Worm (Caenorhabditis elegans): ENCODE measurements around the gene srh-118.
A peak's percentile ranks its signal among the peaks of the same experiment; 100 is the strongest.

Gene srh-118

ce11 chrV:17527729-17528128 lies 31.8 kb upstream of the srh-118 start, which contains the start of gene srz-90:
TSS of gene srz-90 (plus strand) at chrV:17528029.
- no peak for TF ChIP-seq attf-3 (GFP tag; conservative IDR thresholded peaks at IDR 0.05)
- TF ChIP-seq F55B11.4 (tag; optimal IDR thresholded peaks at IDR 0.05; ENCODE audit: borderline replicate concordance, insufficient read depth): no peak
- no peak for TF ChIP-seq F33H1.4 (GFP tag; IDR thresholded peaks at IDR 0.05)
- TF ChIP-seq lir-1 (GFP tag; conservative IDR thresholded peaks at IDR 0.05): no peak
- TF ChIP-seq egl-18 (GFP tag; IDR thresholded peaks at IDR 0.05): no peak
- no peak for TF ChIP-seq ama-1 (optimal IDR thresholded peaks at IDR 0.05)
- no peak for TF ChIP-seq ama-1 (GFP tag; optimal IDR thresholded peaks at IDR 0.05)
- no peak for TF ChIP-seq ztf-18 (tag; optimal IDR thresholded peaks at IDR 0.05)
- no peak for TF ChIP-seq attf-6 (GFP tag; IDR thresholded peaks at IDR 0.05)
- TF ChIP-seq T26A5.8 (tag; optimal IDR thresholded peaks at IDR 0.05): no peak
- no peak for TF ChIP-seq Y56A3A.18 (GFP tag; IDR thresholded peaks at IDR 0.05)
- no peak for TF ChIP-seq Y53F4B.3 (GFP tag; IDR thresholded peaks at IDR 0.05)
- TF ChIP-seq cebp-2 (GFP tag; IDR thresholded peaks at IDR 0.05): no peak

ce11 chrV:17520735-17521134 lies 24.8 kb upstream of the srh-118 start, which contains the start of gene fbxa-136:
TSS of gene fbxa-136 (plus strand) at chrV:17521035.
- TF ChIP-seq Y95B8A.8 (GFP tag; IDR thresholded peaks at IDR 0.05) (no peak), let-607 (tag; optimal IDR thresholded peaks at IDR 0.05) (no peak), repo-1 (tag; optimal IDR thresholded peaks at IDR 0.05) (no peak), tbp1 (GFP tag; optimal IDR thresholded peaks at IDR 0.05) (no peak), lsl-1 (GFP tag; optimal IDR thresholded peaks at IDR 0.05) (no peak), Y67H2A.10 (GFP tag; conservative IDR thresholded peaks at IDR 0.05) (no peak), sptf-2 (GFP tag; optimal IDR thresholded peaks at IDR 0.05) (no peak), mcd-1 (GFP tag; IDR thresholded peaks at IDR 0.05) (no peak), lin-40 (tag; optimal IDR thresholded peaks at IDR 0.05) (no peak), ceh-91 (GFP tag; IDR thresholded peaks at IDR 0.05) (no peak), ceh-58 (GFP tag; IDR thresholded peaks at IDR 0.05) (no peak), attf-5 (GFP tag; optimal IDR thresholded peaks at IDR 0.05) (no peak), egl-18 (GFP tag; IDR thresholded peaks at IDR 0.05) (no peak), rpc-1 (optimal IDR thresholded peaks at IDR 0.05) (no peak), rpc-1 (tag; optimal IDR thresholded peaks at IDR 0.05) (no peak), B0261.1 (tag; optimal IDR thresholded peaks at IDR 0.05) (no peak)

DNA sequence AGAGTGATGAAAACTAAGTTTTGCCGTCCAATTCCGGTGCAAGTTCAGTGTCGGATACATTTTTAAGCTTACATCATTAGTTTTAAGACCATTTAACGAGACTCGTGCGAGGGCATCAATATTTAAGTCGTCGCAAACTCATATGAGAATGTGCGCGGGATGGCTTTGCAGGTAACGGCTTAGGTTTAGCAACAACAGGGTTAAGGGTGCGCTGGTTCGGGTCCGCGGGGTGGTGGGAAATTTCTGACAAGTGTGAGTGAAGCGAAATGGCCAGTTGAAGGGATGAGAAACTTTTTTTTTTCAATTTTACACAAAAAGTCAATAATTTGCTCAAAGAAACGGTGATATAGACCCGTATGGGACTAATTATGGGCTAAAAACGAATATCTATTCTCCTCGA lies 17.9 kb upstream of the srh-118 start:
- TF ChIP-seq lin-35 (GFP tag; optimal IDR thresholded peaks at IDR 0.05): no peak
- no peak for TF ChIP-seq hmg-20 (GFP tag; IDR thresholded peaks at IDR 0.05)
- no peak for TF ChIP-seq let-607 (tag; optimal IDR thresholded peaks at IDR 0.05)
- TF ChIP-seq die-1 (tag; optimal IDR thresholded peaks at IDR 0.05): no peak
- TF ChIP-seq nfya-2 (GFP tag; IDR thresholded peaks at IDR 0.05): no peak
- peak; percentile 67; the same call in 1 of the 2 replicates for TF ChIP-seq attf-6 (GFP tag; IDR thresholded peaks at IDR 0.05)
- peak; percentile 64; the same call in 1 of the 2 replicates for TF ChIP-seq lin-26 (GFP tag; IDR thresholded peaks at IDR 0.05)
- TF ChIP-seq attf-3 (GFP tag; conservative IDR thresholded peaks at IDR 0.05): no peak
- no peak for TF ChIP-seq him-1 (tag; optimal IDR thresholded peaks at IDR 0.05)
- no peak for TF ChIP-seq egl-44 (GFP tag; IDR thresholded peaks at IDR 0.05)
- TF ChIP-seq ztf-28 (GFP tag; IDR thresholded peaks at IDR 0.05): no peak
- TF ChIP-seq K12H6.12 (tag; optimal IDR thresholded peaks at IDR 0.05): no peak
- TF ChIP-seq gei-17 (GFP tag; optimal IDR thresholded peaks at IDR 0.05): no peak
- TF ChIP-seq snpc-1.1 (tag; optimal IDR thresholded peaks at IDR 0.05; ENCODE audit: insufficient read depth): no peak
- TF ChIP-seq zfh-2 (GFP tag; conservative IDR thresholded peaks at IDR 0.05): no peak
- TF ChIP-seq unc-130 (GFP tag; optimal IDR thresholded peaks at IDR 0.05): no peak
- TF ChIP-seq lsl-1 (GFP tag; optimal IDR thresholded peaks at IDR 0.05): no peak
- TF ChIP-seq efl-1 (GFP tag; optimal IDR thresholded peaks at IDR 0.05): no peak
- peak; percentile 47 for TF ChIP-seq rpc-1 (optimal IDR thresholded peaks at IDR 0.05)
- peak; percentile 79 for TF ChIP-seq rpc-1 (tag; optimal IDR thresholded peaks at IDR 0.05)
- TF ChIP-seq ceh-91 (GFP tag; IDR thresholded peaks at IDR 0.05): no peak
- no peak for TF ChIP-seq ets-4 (GFP tag; optimal IDR thresholded peaks at IDR 0.05)
- TF ChIP-seq ztf-18 (tag; optimal IDR thresholded peaks at IDR 0.05): peak; percentile 25
- TF ChIP-seq ztf-25 (GFP tag; IDR thresholded peaks at IDR 0.05): 0 out of 2 replicates have a peak, but pooled peaks have one; percentile 50
- no peak for TF ChIP-seq egrh-3 (GFP tag; IDR thresholded peaks at IDR 0.05)
- no peak for TF ChIP-seq mel-28 (tag; optimal IDR thresholded peaks at IDR 0.05; ENCODE audit: borderline replicate concordance)
- no peak for TF ChIP-seq ceh-40 (GFP tag; IDR thresholded peaks at IDR 0.05)
